Fruit fly (Drosophila melanogaster) whole organism, larva: ENCODE measurements around the gene CG4287.

Experiments
- noc ChIP-seq: fragments of 200-800 bp; sonication (Bioruptor generic); optimal IDR thresholded peaks from 3 replicates; lab custom pipeline; 2019; ENCODE audit warnings: missing biosample characterization, mild to moderate bottlenecking, missing genetic modification characterization, moderate library complexity

Gene CG4287

dm6 chr3R:15913231-15913630 lies 50.4 kb downstream of the CG4287 start:
- TF ChIP-seq noc (tag; lab: Kevin White, UChicago) = no peak
